Fruit fly (Drosophila melanogaster) whole organism, embryonic: ENCODE data around the gene Fpgs1.

Source experiments
- Abd-B ChIP-seq: fragments of 200-800 bp; sonication (Bioruptor generic); optimal IDR thresholded peaks from 2 replicates; lab custom pipeline; 2018; ENCODE audit warnings: missing biosample characterization, mild to moderate bottlenecking, missing genetic modification characterization, moderate library complexity
- B-H1 ChIP-seq: fragments of 200-800 bp; sonication (Bioruptor generic); IDR thresholded peaks from 3 replicates; pipeline ENCODE4 v1.3.6; 2022; ENCODE audit warnings: missing biosample characterization, missing genetic modification characterization
- Blimp-1 ChIP-seq: fragments of 200-800 bp; sonication (Bioruptor generic); optimal IDR thresholded peaks from 3 replicates; lab custom pipeline; 2018; ENCODE audit warnings: missing biosample characterization, missing genetic modification characterization, mild to moderate bottlenecking, moderate library complexity, missing genetic modification reagents
- CG10147 ChIP-seq: fragments of 200-800 bp; sonication (Bioruptor generic); optimal IDR thresholded peaks from 2 replicates; lab custom pipeline; 2019; ENCODE audit warnings: missing biosample characterization, mild to moderate bottlenecking, missing genetic modification characterization, moderate library complexity
- CG12071 ChIP-seq: fragments of 200-800 bp; sonication (Bioruptor generic); optimal IDR thresholded peaks from 3 replicates; lab custom pipeline; 2018; ENCODE audit warnings: missing biosample characterization, mild to moderate bottlenecking, missing genetic modification characterization
- CG12104 ChIP-seq: fragments of 200-800 bp; sonication (Bioruptor generic); optimal IDR thresholded peaks from 3 replicates; lab custom pipeline; 2016; ENCODE audit warnings: missing biosample characterization, missing genetic modification characterization
- CG15073 ChIP-seq: fragments of 200-800 bp; sonication (Bioruptor generic); optimal IDR thresholded peaks from 2 replicates; lab custom pipeline; 2016; ENCODE audit warnings: missing biosample characterization, missing genetic modification characterization
- CG16815 ChIP-seq: fragments of 200-800 bp; sonication (Bioruptor generic); optimal IDR thresholded peaks from 3 replicates; lab custom pipeline; 2017; ENCODE audit warnings: missing biosample characterization, mild to moderate bottlenecking, missing genetic modification characterization
- CG17328 ChIP-seq: fragments of 200-800 bp; sonication (Bioruptor generic); IDR thresholded peaks from 2 replicates; pipeline ENCODE4 v1.3.6; 2022; ENCODE audit warnings: missing biosample characterization, missing genetic modification characterization
- CG17802 ChIP-seq: fragments of 200-800 bp; sonication (Bioruptor generic); optimal IDR thresholded peaks from 2 replicates; lab custom pipeline; 2018; ENCODE audit warnings: missing biosample characterization, mild to moderate bottlenecking, missing genetic modification characterization, moderate library complexity
- CG18262 ChIP-seq: fragments of 200-800 bp; optimal IDR thresholded peaks from 3 replicates; lab custom pipeline; 2019; ENCODE audit warnings: missing biosample characterization, mild to moderate bottlenecking, missing genetic modification characterization, moderate library complexity
- CG2678 ChIP-seq: fragments of 200-800 bp; sonication (Bioruptor generic); optimal IDR thresholded peaks from 3 replicates; lab custom pipeline; 2019; ENCODE audit warnings: missing biosample characterization, mild to moderate bottlenecking, missing genetic modification characterization, moderate library complexity
- CG32532 ChIP-seq: fragments of 200-800 bp; sonication (Bioruptor generic); IDR thresholded peaks from 2 replicates; pipeline ENCODE4 v1.3.6; 2022; ENCODE audit warnings: missing biosample characterization, missing genetic modification characterization
- CG43689 ChIP-seq: fragments of 200-800 bp; sonication (Bioruptor generic); IDR thresholded peaks from 2 replicates; pipeline ENCODE4 v1.3.6; 2022; ENCODE audit warnings: missing biosample characterization, missing genetic modification characterization
- CG4820 ChIP-seq: fragments of 200-800 bp; sonication (Bioruptor generic); optimal IDR thresholded peaks from 3 replicates; lab custom pipeline; 2016; ENCODE audit warnings: missing biosample characterization, missing genetic modification characterization
- CG6175 ChIP-seq: fragments of 200-800 bp; sonication (Bioruptor generic); IDR thresholded peaks from 3 replicates; pipeline ENCODE4 v1.3.6; 2022; ENCODE audit warnings: missing biosample characterization, missing genetic modification characterization
- CG6765 ChIP-seq: fragments of 200-800 bp; sonication (Bioruptor generic); optimal IDR thresholded peaks from 3 replicates; lab custom pipeline; 2017; ENCODE audit warnings: missing biosample characterization, mild to moderate bottlenecking, missing genetic modification characterization
- CG8290 ChIP-seq, 3 experiments: fragments of 200-800 bp; sonication (Bioruptor generic); optimal IDR thresholded peaks; 2 replicates each; lab custom pipeline; 2016 to 2019; ENCODE audit warnings: missing biosample characterization in 3 of 3, missing genetic modification characterization in 3 of 3, mild to moderate bottlenecking in 2 of 3, moderate library complexity in 1 of 3
- E2f2 ChIP-seq: fragments of 200-800 bp; sonication (Bioruptor generic); IDR thresholded peaks from 2 replicates; pipeline ENCODE4 v1.3.6; 2022; ENCODE audit warnings: missing biosample characterization, missing genetic modification characterization
- Fer3 ChIP-seq: fragments of 200-800 bp; sonication (Bioruptor generic); optimal IDR thresholded peaks from 2 replicates; lab custom pipeline; 2018; ENCODE audit warnings: missing biosample characterization, mild to moderate bottlenecking, missing genetic modification characterization, moderate library complexity
- MBD-R2 ChIP-seq: fragments of 200-800 bp; sonication (Bioruptor generic); IDR thresholded peaks from 2 replicates; pipeline ENCODE4 v1.3.6; 2022; ENCODE audit warnings: missing biosample characterization, missing genetic modification characterization
- Med ChIP-seq: fragments of 200-800 bp; sonication (Bioruptor generic); peaks from one replicate; lab custom pipeline; 2016; ENCODE audit warnings: missing biosample characterization, missing genetic modification characterization, mild to moderate bottlenecking, inconsistent platforms, moderate library complexity
- Opbp ChIP-seq: fragments of 200-800 bp; sonication (Bioruptor generic); IDR thresholded peaks from 3 replicates; pipeline ENCODE4 v1.3.6; 2022; ENCODE audit warnings: missing biosample characterization, missing genetic modification characterization; ENCODE audit not compliant: partially characterized antibody
- Six4 ChIP-seq: fragments of 200-800 bp; sonication (Bioruptor generic); optimal IDR thresholded peaks from 2 replicates; lab custom pipeline; 2016; ENCODE audit warnings: missing biosample characterization, missing genetic modification characterization
- Sox100B ChIP-seq: fragments of 200-800 bp; sonication (Bioruptor generic); optimal IDR thresholded peaks from 3 replicates; lab custom pipeline; 2018; ENCODE audit warnings: missing biosample characterization, mild to moderate bottlenecking, missing genetic modification characterization
- ab ChIP-seq: fragments of 200-800 bp; sonication (Bioruptor generic); optimal IDR thresholded peaks from 2 replicates; lab custom pipeline; 2016; ENCODE audit warnings: missing biosample characterization, missing genetic modification characterization
- al ChIP-seq: fragments of 200-800 bp; sonication (Bioruptor generic); IDR thresholded peaks from 2 replicates; pipeline ENCODE4 v1.3.6; 2022; ENCODE audit warnings: missing biosample characterization, missing genetic modification characterization
- ase ChIP-seq: fragments of 200-800 bp; sonication (Bioruptor generic); IDR thresholded peaks from 3 replicates; pipeline ENCODE4 v1.3.6; 2022; ENCODE audit warnings: missing biosample characterization, missing genetic modification characterization
- ash1 ChIP-seq: fragments of 200-800 bp; sonication (Bioruptor generic); optimal IDR thresholded peaks from 2 replicates; lab custom pipeline; 2018; ENCODE audit warnings: missing biosample characterization, mild to moderate bottlenecking, missing genetic modification characterization
- az2 ChIP-seq: fragments of 200-800 bp; sonication (Bioruptor generic); optimal IDR thresholded peaks from 3 replicates; lab custom pipeline; 2016; ENCODE audit warnings: missing biosample characterization, missing genetic modification characterization
- cwo ChIP-seq: fragments of 200-800 bp; sonication (Bioruptor generic); optimal IDR thresholded peaks from 3 replicates; lab custom pipeline; 2017; ENCODE audit warnings: missing biosample characterization, missing genetic modification characterization, mild to moderate bottlenecking, moderate library complexity, missing genetic modification reagents
- dm ChIP-seq: fragments of 200-800 bp; sonication (Bioruptor generic); optimal IDR thresholded peaks from 3 replicates; lab custom pipeline; 2016; ENCODE audit warnings: missing biosample characterization, missing genetic modification characterization
- dmrt99B ChIP-seq: fragments of 200-800 bp; sonication (Bioruptor generic); optimal IDR thresholded peaks from 2 replicates; lab custom pipeline; 2018; ENCODE audit warnings: missing biosample characterization, mild to moderate bottlenecking, missing genetic modification characterization, moderate library complexity
- dpn ChIP-seq, 2 experiments: fragments of 200-800 bp; sonication (Bioruptor generic); optimal IDR thresholded peaks; 3 replicates each; lab custom pipeline; 2016; ENCODE audit warnings: missing biosample characterization in 2 of 2, missing genetic modification characterization in 2 of 2
- lab ChIP-seq: fragments of 200-800 bp; sonication (Bioruptor generic); optimal IDR thresholded peaks from 3 replicates; lab custom pipeline; 2017; ENCODE audit warnings: missing biosample characterization, missing genetic modification characterization, mild to moderate bottlenecking, moderate library complexity, missing genetic modification reagents
- lbe ChIP-seq: fragments of 200-800 bp; sonication (Bioruptor generic); optimal IDR thresholded peaks from 2 replicates; lab custom pipeline; 2016; ENCODE audit warnings: missing biosample characterization, mild to moderate bottlenecking, missing genetic modification characterization
- luna ChIP-seq: fragments of 200-800 bp; sonication (Bioruptor generic); optimal IDR thresholded peaks from 2 replicates; lab custom pipeline; 2016; ENCODE audit warnings: missing biosample characterization, missing genetic modification characterization
- org-1 ChIP-seq: fragments of 200-800 bp; sonication (Bioruptor generic); optimal IDR thresholded peaks from 2 replicates; lab custom pipeline; 2017; ENCODE audit warnings: missing biosample characterization, missing genetic modification characterization
- pho ChIP-seq: fragments of 200-800 bp; sonication (Bioruptor generic); optimal IDR thresholded peaks from 2 replicates; lab custom pipeline; 2016; ENCODE audit warnings: missing biosample characterization, missing genetic modification characterization
- row ChIP-seq: fragments of 200-800 bp; sonication (Bioruptor generic); IDR thresholded peaks from 3 replicates; pipeline ENCODE4 v1.3.6; 2022; ENCODE audit warnings: missing biosample characterization, missing genetic modification characterization
- schlank ChIP-seq: fragments of 200-800 bp; sonication (Bioruptor generic); optimal IDR thresholded peaks from 2 replicates; lab custom pipeline; 2018; ENCODE audit warnings: missing biosample characterization, mild to moderate bottlenecking, missing genetic modification characterization
- sim ChIP-seq: fragments of 200-800 bp; sonication (Bioruptor generic); IDR thresholded peaks from 2 replicates; pipeline ENCODE4 v1.3.6; 2022; ENCODE audit warnings: missing biosample characterization, missing genetic modification characterization
- ssp ChIP-seq: fragments of 200-800 bp; sonication (Bioruptor generic); IDR thresholded peaks from 2 replicates; pipeline ENCODE4 v1.3.6; 2022; ENCODE audit warnings: missing biosample characterization, missing genetic modification characterization
- stwl ChIP-seq: fragments of 200-800 bp; sonication (Bioruptor generic); optimal IDR thresholded peaks from 3 replicates; lab custom pipeline; 2018; ENCODE audit warnings: missing biosample characterization, mild to moderate bottlenecking, missing genetic modification characterization, moderate library complexity
- tap ChIP-seq: fragments of 200-800 bp; optimal IDR thresholded peaks from 3 replicates; lab custom pipeline; 2019; ENCODE audit warnings: missing biosample characterization, mild to moderate bottlenecking, missing genetic modification characterization, moderate library complexity
- trem ChIP-seq: fragments of 200-800 bp; optimal IDR thresholded peaks from 3 replicates; lab custom pipeline; 2019; ENCODE audit warnings: missing biosample characterization, mild to moderate bottlenecking, missing genetic modification characterization, moderate library complexity
- ttk ChIP-seq: fragments of 200-800 bp; sonication (Bioruptor generic); IDR thresholded peaks from 2 replicates; pipeline ENCODE4 v2.1.2; 2022; ENCODE audit warnings: missing biosample characterization, missing genetic modification characterization
- tup ChIP-seq: fragments of 200-800 bp; sonication (Bioruptor generic); optimal IDR thresholded peaks from 2 replicates; lab custom pipeline; 2016; ENCODE audit warnings: missing biosample characterization, mild to moderate bottlenecking, missing genetic modification characterization, moderate library complexity
- tx ChIP-seq: fragments of 200-800 bp; sonication (Bioruptor generic); optimal IDR thresholded peaks from 2 replicates; lab custom pipeline; 2016; ENCODE audit warnings: missing biosample characterization, missing genetic modification characterization
- wor ChIP-seq: fragments of 200-800 bp; sonication (Bioruptor generic); IDR thresholded peaks from 2 replicates; pipeline ENCODE4 v1.3.6; 2022; ENCODE audit warnings: missing biosample characterization, missing genetic modification characterization

The Fpgs1 gene

DNA sequence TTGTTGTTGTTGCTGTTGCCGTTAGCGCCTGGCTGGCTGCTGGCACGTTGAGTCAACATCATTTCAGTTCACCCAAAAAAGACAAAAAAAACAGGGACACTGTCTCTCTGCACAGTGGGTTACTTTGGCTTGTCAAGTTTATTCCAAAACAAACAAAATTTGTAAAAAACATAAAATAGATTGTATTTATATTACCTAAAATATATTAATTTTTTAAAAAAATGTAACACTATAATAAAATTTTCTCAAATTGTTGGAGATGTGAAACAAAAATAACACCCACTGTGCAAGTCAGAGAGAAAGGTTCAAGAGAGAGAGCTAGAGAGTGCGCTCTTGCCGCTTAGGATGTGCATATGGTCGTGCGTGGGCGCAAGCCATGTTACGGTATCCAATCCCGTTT is 44.0 kb upstream of the Fpgs1 start (continued):
- TF ChIP-seq Six4 (GFP tag; lab: Kevin White, UChicago) (peak; percentile 21), lbe (GFP tag; lab: Kevin White, UChicago) (no peak), tup (no peak), sim (GFP tag; lab: Robert Waterston, UW) (0 out of 2 replicates have a peak, but pooled peaks have one; percentile 37), ase (GFP tag; lab: Robert Waterston, UW) (no peak; the same call in 2 of the 3 replicates), ab (no peak), CG32532 (GFP tag; lab: Robert Waterston, UW) (peak; percentile 90), CG10147 (GFP tag; lab: Kevin White, UChicago) (peak; percentile 91), pho (no peak), MBD-R2 (peak; percentile 47; the same call in 1 of the 2 replicates), lab (GFP tag; lab: Kevin White, UChicago) (peak; percentile 96), luna (GFP tag; lab: Kevin White, UChicago) (no peak), CG6765 (GFP tag; lab: Kevin White, UChicago) (peak; percentile 80), CG43689 (GFP tag; lab: Robert Waterston, UW) (peak; percentile 55; the same call in 1 of the 2 replicates), schlank (tag; lab: Kevin White, UChicago) (peak; percentile 58), Fer3 (tag; lab: Kevin White, UChicago) (peak; percentile 91), dpn (GFP tag; optimal IDR thresholded peaks at IDR 0.05; lab: Kevin White, UChicago) (peak in 1 of 2 experiments; percentile 57), ssp (GFP tag; lab: Robert Waterston, UW) (peak; percentile 58), al (peak; percentile 64; the same call in 1 of the 2 replicates), stwl (tag; lab: Kevin White, UChicago) (no peak), B-H1 (peak; percentile 68; the same call in 2 of the 3 replicates), CG4820 (GFP tag; lab: Kevin White, UChicago) (peak; percentile 25), CG2678 (tag; lab: Kevin White, UChicago) (peak; percentile 92), tx (GFP tag; lab: Kevin White, UChicago) (no peak), Med (GFP tag; lab: Kevin White, UChicago) (peak; percentile 38), ttk (peak; percentile 70; the same call in 1 of the 2 replicates), CG15073 (GFP tag; lab: Kevin White, UChicago) (no peak), trem (peak; percentile 43), ash1 (GFP tag; lab: Kevin White, UChicago) (no peak), CG12104 (GFP tag; lab: Kevin White, UChicago) (peak; percentile 55), dmrt99B (tag; lab: Kevin White, UChicago) (peak; percentile 88), CG12071 (GFP tag; lab: Kevin White, UChicago) (peak; percentile 44), CG6175 (GFP tag; lab: Robert Waterston, UW) (0 out of 3 replicates have a peak, but pooled peaks have one; percentile 19), cwo (peak; percentile 86), CG17328 (peak; percentile 75), CG16815 (GFP tag; lab: Kevin White, UChicago) (peak; percentile 25), Opbp (GFP tag; lab: Robert Waterston, UW) (no peak), org-1 (GFP tag; lab: Kevin White, UChicago) (peak; percentile 70), Blimp-1 (GFP tag; lab: Kevin White, UChicago) (peak; percentile 76), tap (tag; lab: Kevin White, UChicago) (peak; percentile 74), row (GFP tag; lab: Robert Waterston, UW) (peak; percentile 84), CG18262 (tag; lab: Kevin White, UChicago) (peak; percentile 73), E2f2 (GFP tag; lab: Robert Waterston, UW) (peak; percentile 58), az2 (GFP tag; lab: Kevin White, UChicago) (peak; percentile 59), Sox100B (GFP tag; lab: Kevin White, UChicago) (peak; percentile 80), dm (GFP tag; lab: Kevin White, UChicago) (no peak), Abd-B (GFP tag; lab: Kevin White, UChicago) (peak; percentile 59), CG17802 (tag; lab: Kevin White, UChicago) (no peak), wor (GFP tag; lab: Robert Waterston, UW) (0 out of 2 replicates have a peak, but pooled peaks have one; percentile 25), CG8290 (GFP tag; optimal IDR thresholded peaks at IDR 0.05; lab: Kevin White, UChicago) (no peak), CG8290 (tag; optimal IDR thresholded peaks at IDR 0.05; lab: Kevin White, UChicago) (no peak)
